Fruit fly (Drosophila melanogaster) whole organism, embryonic: ENCODE measurements around the gene CG9630.
A peak's percentile ranks its signal among the peaks of the same experiment; 100 is the strongest.

ENCODE experiments used
- Atf6 ChIP-seq: fragments of 200-800 bp; sonication (Bioruptor generic); IDR thresholded peaks from 2 replicates; pipeline ENCODE4 v1.3.6; 2022; ENCODE audit warnings: missing biosample characterization, missing genetic modification characterization
- Bteb2 ChIP-seq: fragments of 200-800 bp; sonication (Bioruptor generic); optimal IDR thresholded peaks from 2 replicates; lab custom pipeline; 2016; ENCODE audit warnings: missing biosample characterization, missing genetic modification characterization
- CG10209 ChIP-seq: fragments of 200-800 bp; sonication (Bioruptor generic); optimal IDR thresholded peaks from 3 replicates; lab custom pipeline; 2017; ENCODE audit warnings: missing biosample characterization, mild to moderate bottlenecking, missing genetic modification characterization, missing genetic modification reagents
- CG10321 ChIP-seq: fragments of 200-800 bp; sonication (Bioruptor generic); IDR thresholded peaks from 2 replicates; pipeline ENCODE4 v1.3.6; 2022; ENCODE audit warnings: missing biosample characterization, missing genetic modification characterization
- CG10366 ChIP-seq: fragments of 200-800 bp; sonication (Bioruptor generic); IDR thresholded peaks from 2 replicates; pipeline ENCODE4 v1.3.6; 2022; ENCODE audit warnings: missing biosample characterization, missing genetic modification characterization
- CG10979 ChIP-seq: fragments of 200-800 bp; sonication (Bioruptor generic); optimal IDR thresholded peaks from 2 replicates; lab custom pipeline; 2018; ENCODE audit warnings: missing biosample characterization, mild to moderate bottlenecking, missing genetic modification characterization, moderate library complexity
- CG11560 ChIP-seq: fragments of 200-800 bp; sonication (Bioruptor generic); IDR thresholded peaks from 3 replicates; pipeline ENCODE4 v1.3.6; 2022; ENCODE audit warnings: missing biosample characterization, missing genetic modification characterization
- CG11695 ChIP-seq: fragments of 200-800 bp; sonication (Bioruptor generic); IDR thresholded peaks from 3 replicates; pipeline ENCODE4 v1.3.6; 2022; ENCODE audit warnings: missing biosample characterization, missing genetic modification characterization
- CG12769 ChIP-seq: fragments of 200-800 bp; sonication (Bioruptor generic); optimal IDR thresholded peaks from 2 replicates; lab custom pipeline; 2019; ENCODE audit warnings: missing biosample characterization, mild to moderate bottlenecking, missing genetic modification characterization, moderate library complexity
- CG13296 ChIP-seq: fragments of 200-800 bp; sonication (Bioruptor generic); optimal IDR thresholded peaks from 3 replicates; lab custom pipeline; 2018; ENCODE audit warnings: missing biosample characterization, mild to moderate bottlenecking, missing genetic modification characterization
- CG13624 ChIP-seq: fragments of 200-800 bp; sonication (Bioruptor generic); optimal IDR thresholded peaks from 2 replicates; lab custom pipeline; 2016; ENCODE audit warnings: missing biosample characterization, missing genetic modification characterization
- CG15269 ChIP-seq: fragments of 200-800 bp; sonication (Bioruptor generic); optimal IDR thresholded peaks from 2 replicates; lab custom pipeline; 2018; ENCODE audit warnings: missing biosample characterization, mild to moderate bottlenecking, missing genetic modification characterization, moderate library complexity
- CG1603 ChIP-seq: fragments of 200-800 bp; sonication (Bioruptor generic); optimal IDR thresholded peaks from 2 replicates; lab custom pipeline; 2019; ENCODE audit warnings: missing biosample characterization, mild to moderate bottlenecking, missing genetic modification characterization, moderate library complexity
- CG17359 ChIP-seq: fragments of 200-800 bp; sonication (Bioruptor generic); optimal IDR thresholded peaks from 3 replicates; lab custom pipeline; 2018; ENCODE audit warnings: missing biosample characterization, mild to moderate bottlenecking, missing genetic modification characterization, moderate library complexity
- CG18619 ChIP-seq: fragments of 200-800 bp; sonication (Bioruptor generic); optimal IDR thresholded peaks from 3 replicates; lab custom pipeline; 2017; ENCODE audit warnings: missing biosample characterization, mild to moderate bottlenecking, missing genetic modification characterization
- CG18764 ChIP-seq: fragments of 200-800 bp; sonication (Bioruptor generic); optimal IDR thresholded peaks from 3 replicates; lab custom pipeline; 2016; ENCODE audit warnings: missing biosample characterization, missing genetic modification characterization
- CG8924 ChIP-seq: fragments of 200-800 bp; optimal IDR thresholded peaks from 3 replicates; lab custom pipeline; 2019; ENCODE audit warnings: missing biosample characterization, mild to moderate bottlenecking, missing genetic modification characterization, moderate library complexity
- Chrac-16 ChIP-seq: fragments of 200-800 bp; sonication (Bioruptor generic); optimal IDR thresholded peaks from 3 replicates; lab custom pipeline; 2016; ENCODE audit warnings: missing biosample characterization, missing genetic modification characterization
- Doc3 ChIP-seq: fragments of 200-800 bp; sonication (Bioruptor generic); IDR thresholded peaks from 3 replicates; pipeline ENCODE4 v1.3.6; 2022; ENCODE audit warnings: missing biosample characterization, missing genetic modification characterization; ENCODE audit not compliant: partially characterized antibody
- Drgx ChIP-seq: fragments of 200-800 bp; sonication (Bioruptor generic); IDR thresholded peaks from 2 replicates; pipeline ENCODE4 v1.3.6; 2022; ENCODE audit warnings: missing biosample characterization, missing genetic modification characterization
- Gug ChIP-seq: fragments of 200-800 bp; sonication (Bioruptor generic); IDR thresholded peaks from 4 replicates; pipeline ENCODE4 v1.3.6; 2022; ENCODE audit warnings: missing biosample characterization, missing genetic modification characterization
- Hmx ChIP-seq: fragments of 200-800 bp; sonication (Bioruptor generic); optimal IDR thresholded peaks from 2 replicates; lab custom pipeline; 2016; ENCODE audit warnings: missing biosample characterization, missing genetic modification characterization
- Hr3 ChIP-seq: fragments of 200-800 bp; sonication (Bioruptor generic); optimal IDR thresholded peaks from 3 replicates; lab custom pipeline; 2016; ENCODE audit warnings: missing biosample characterization, missing genetic modification characterization
- Med ChIP-seq: fragments of 200-800 bp; sonication (Bioruptor generic); peaks from one replicate; lab custom pipeline; 2016; ENCODE audit warnings: missing biosample characterization, missing genetic modification characterization, mild to moderate bottlenecking, inconsistent platforms, moderate library complexity
- Oli ChIP-seq: fragments of 200-800 bp; sonication (Bioruptor generic); optimal IDR thresholded peaks from 2 replicates; lab custom pipeline; 2018; ENCODE audit warnings: missing biosample characterization, mild to moderate bottlenecking, missing genetic modification characterization, moderate library complexity
- Opbp ChIP-seq: fragments of 200-800 bp; sonication (Bioruptor generic); IDR thresholded peaks from 3 replicates; pipeline ENCODE4 v1.3.6; 2022; ENCODE audit warnings: missing biosample characterization, missing genetic modification characterization; ENCODE audit not compliant: partially characterized antibody
- PHDP ChIP-seq: fragments of 200-800 bp; sonication (Bioruptor generic); optimal IDR thresholded peaks from 3 replicates; lab custom pipeline; 2018; ENCODE audit warnings: missing biosample characterization, mild to moderate bottlenecking, missing genetic modification characterization, moderate library complexity
- Rfx ChIP-seq: fragments of 200-800 bp; sonication (Bioruptor generic); IDR thresholded peaks from 2 replicates; pipeline ENCODE4 v1.3.6; 2022; ENCODE audit warnings: missing biosample characterization, missing genetic modification characterization
- Side ChIP-seq: fragments of 200-800 bp; sonication (Bioruptor generic); optimal IDR thresholded peaks from 2 replicates; lab custom pipeline; 2016; ENCODE audit warnings: missing biosample characterization, missing genetic modification characterization
- Sox102F ChIP-seq: fragments of 200-800 bp; sonication (Bioruptor generic); optimal IDR thresholded peaks from 2 replicates; lab custom pipeline; 2018; ENCODE audit warnings: missing biosample characterization, mild to moderate bottlenecking, missing genetic modification characterization, moderate library complexity
- Spps ChIP-seq: fragments of 200-800 bp; sonication (Bioruptor generic); optimal IDR thresholded peaks from 2 replicates; lab custom pipeline; 2018; ENCODE audit warnings: missing biosample characterization, mild to moderate bottlenecking, missing genetic modification characterization
- Trl ChIP-seq, 3 experiments: fragments of >200 bp in 2 of 3; fragments of 200-800 bp in 1 of 3; sonication (Bioruptor generic) in 1 of 3; optimal IDR thresholded peaks; 2 replicates in 1 of 3; 3 replicates in 2 of 3; lab custom pipeline; 2016 to 2017; ENCODE audit warnings: missing biosample characterization in 1 of 3, missing genetic modification characterization in 1 of 3
- al ChIP-seq: fragments of 200-800 bp; sonication (Bioruptor generic); IDR thresholded peaks from 2 replicates; pipeline ENCODE4 v1.3.6; 2022; ENCODE audit warnings: missing biosample characterization, missing genetic modification characterization
- bab2 ChIP-seq: fragments of 200-800 bp; sonication (Bioruptor generic); optimal IDR thresholded peaks from 2 replicates; lab custom pipeline; 2016; ENCODE audit warnings: missing biosample characterization, missing genetic modification characterization
- bcd ChIP-seq: fragments of 200-800 bp; sonication (Bioruptor generic); optimal IDR thresholded peaks from 2 replicates; lab custom pipeline; 2017; ENCODE audit warnings: missing biosample characterization, mild to moderate bottlenecking, missing genetic modification characterization
- gem ChIP-seq: fragments of 200-800 bp; sonication (Bioruptor generic); optimal IDR thresholded peaks from 2 replicates; lab custom pipeline; 2019; ENCODE audit warnings: missing biosample characterization, mild to moderate bottlenecking, missing genetic modification characterization, moderate library complexity
- gro ChIP-seq: fragments of 200-800 bp; sonication (Bioruptor generic); optimal IDR thresholded peaks from 2 replicates; lab custom pipeline; 2016; ENCODE audit warnings: missing biosample characterization, missing genetic modification characterization
- kni ChIP-seq: fragments of 200-800 bp; sonication (Bioruptor generic); optimal IDR thresholded peaks from 3 replicates; lab custom pipeline; 2017; ENCODE audit warnings: mild to moderate bottlenecking, missing biosample characterization, missing genetic modification reagents, missing genetic modification characterization
- lab ChIP-seq: fragments of 200-800 bp; sonication (Bioruptor generic); optimal IDR thresholded peaks from 3 replicates; lab custom pipeline; 2017; ENCODE audit warnings: missing biosample characterization, missing genetic modification characterization, mild to moderate bottlenecking, moderate library complexity, missing genetic modification reagents
- lmd ChIP-seq: fragments of 200-800 bp; sonication (Bioruptor generic); IDR thresholded peaks from 2 replicates; pipeline ENCODE4 v1.3.6; 2022; ENCODE audit warnings: missing biosample characterization, missing genetic modification characterization
- odd ChIP-seq: fragments of 200-800 bp; sonication (Bioruptor generic); optimal IDR thresholded peaks from 2 replicates; lab custom pipeline; 2017; ENCODE audit warnings: missing biosample characterization, mild to moderate bottlenecking, missing genetic modification characterization
- peb ChIP-seq: fragments of 200-800 bp; sonication (Bioruptor generic); IDR thresholded peaks from 2 replicates; pipeline ENCODE4 v1.3.6; 2022; ENCODE audit warnings: missing biosample characterization, missing genetic modification characterization
- row ChIP-seq: fragments of 200-800 bp; sonication (Bioruptor generic); IDR thresholded peaks from 3 replicates; pipeline ENCODE4 v1.3.6; 2022; ENCODE audit warnings: missing biosample characterization, missing genetic modification characterization
- sens ChIP-seq: fragments of 200-800 bp; sonication (Bioruptor generic); peaks from one replicate; lab custom pipeline; 2016; ENCODE audit warnings: missing biosample characterization, missing genetic modification characterization
- tin ChIP-seq: fragments of 200-800 bp; sonication (Bioruptor generic); optimal IDR thresholded peaks from 3 replicates; lab custom pipeline; 2016; ENCODE audit warnings: missing biosample characterization, missing genetic modification characterization
- unpg ChIP-seq: fragments of 200-800 bp; sonication (Bioruptor generic); optimal IDR thresholded peaks from 3 replicates; lab custom pipeline; 2018; ENCODE audit warnings: missing biosample characterization, mild to moderate bottlenecking, missing genetic modification characterization, moderate library complexity

Gene CG9630

dm6 chr3R:8264302-8265080 lies 5.2 kb downstream of the CG9630 start, which contains the start of the genes RPA1 and Mcm2 (continued):
- no peak for TF ChIP-seq CG10321
- TF ChIP-seq Doc3 (GFP tag; lab: Robert Waterston, UW): no peak
- peak; percentile 89 for TF ChIP-seq Hr3 (GFP tag; lab: Kevin White, UChicago)
- TF ChIP-seq CG10366 (GFP tag; lab: Robert Waterston, UW): peak; percentile 71
- TF ChIP-seq, all 482 proteins: peak for 323

- TF ChIP-seq Atf6 (no peak), Trl (optimal IDR thresholded peaks at IDR 0.05; lab: Kevin White, UChicago) (peak in 1 of 2 experiments; percentile 74), Trl (GFP tag; optimal IDR thresholded peaks at IDR 0.05; lab: Kevin White, UChicago) (no peak), peb (GFP tag; lab: Robert Waterston, UW) (no peak), unpg (GFP tag; lab: Kevin White, UChicago) (no peak), Hmx (no peak), odd (GFP tag; lab: Kevin White, UChicago) (no peak), lab (GFP tag; lab: Kevin White, UChicago) (no peak)
Measured at dm6 chr3R:8261634-8262033, 8.1 kb downstream of the CG9630 start.

dm6 chr3R:8256040-8256439 lies 13.7 kb downstream of the CG9630 start:
- TF ChIP-seq row (GFP tag; lab: Robert Waterston, UW): peak; percentile 37; the same call in 2 of the 3 replicates
- no peak for TF ChIP-seq Chrac-16 (GFP tag; lab: Kevin White, UChicago)
- no peak for TF ChIP-seq Side (GFP tag; lab: Kevin White, UChicago)
- TF ChIP-seq gro (GFP tag; lab: Kevin White, UChicago): peak; percentile 26
- TF ChIP-seq kni: no peak
- no peak for TF ChIP-seq Opbp (GFP tag; lab: Robert Waterston, UW)
- TF ChIP-seq CG18764: no peak
- TF ChIP-seq CG15269: peak; percentile 52
- TF ChIP-seq PHDP (tag; lab: Kevin White, UChicago): peak; percentile 42
- TF ChIP-seq sens (GFP tag; lab: Kevin White, UChicago): peak; percentile 39
- peak; percentile 11 for TF ChIP-seq Bteb2 (GFP tag; lab: Kevin White, UChicago)
- TF ChIP-seq Oli: peak; percentile 7
- peak; percentile 27 for TF ChIP-seq CG13624 (GFP tag; lab: Kevin White, UChicago)
- TF ChIP-seq CG18619: peak; percentile 14
- TF ChIP-seq Gug (GFP tag; lab: Robert Waterston, UW): no peak
- TF ChIP-seq CG10209: peak; percentile 32
- peak; percentile 19 for TF ChIP-seq bcd (GFP tag; lab: Kevin White, UChicago)
- no peak for TF ChIP-seq bab2 (GFP tag; lab: Kevin White, UChicago)
- TF ChIP-seq CG13296 (GFP tag; lab: Kevin White, UChicago): peak; percentile 34
- TF ChIP-seq tin: peak; percentile 1
- TF ChIP-seq gem: peak; percentile 65
- 0 out of 3 replicates have a peak, but pooled peaks have one; percentile 32 for TF ChIP-seq CG11560 (tag; lab: Robert Waterston, UW)
- peak; percentile 53 for TF ChIP-seq Rfx (GFP tag; lab: Robert Waterston, UW)
- 0 out of 2 replicates have a peak, but pooled peaks have one; percentile 4 for TF ChIP-seq al (GFP tag; lab: Robert Waterston, UW)
- peak; percentile 42; the same call in 1 of the 3 replicates for TF ChIP-seq CG11695 (GFP tag; lab: Robert Waterston, UW)
- peak; percentile 40 for TF ChIP-seq CG12769 (tag; lab: Kevin White, UChicago)
- TF ChIP-seq Drgx (GFP tag; lab: Robert Waterston, UW): peak; percentile 67; the same call in 1 of the 2 replicates
- TF ChIP-seq lmd: peak; percentile 37; the same call in 1 of the 2 replicates
- TF ChIP-seq Med (GFP tag; lab: Kevin White, UChicago): peak; percentile 83
- no peak for TF ChIP-seq Spps (tag; lab: Kevin White, UChicago)
- peak; percentile 19 for TF ChIP-seq CG17359 (tag; lab: Kevin White, UChicago)
- peak; percentile 1 for TF ChIP-seq CG10979 (tag; lab: Kevin White, UChicago)
- TF ChIP-seq Sox102F (GFP tag; lab: Kevin White, UChicago): peak; percentile 34
- peak; percentile 24 for TF ChIP-seq CG8924
- peak; percentile 11 for TF ChIP-seq CG1603 (tag; lab: Kevin White, UChicago)
